Worm (Caenorhabditis elegans): Measurements from ENCODE around the gene emc-1.
A peak's percentile ranks its signal among the peaks of the same experiment; 100 is the strongest.

Gene emc-1

DNA sequence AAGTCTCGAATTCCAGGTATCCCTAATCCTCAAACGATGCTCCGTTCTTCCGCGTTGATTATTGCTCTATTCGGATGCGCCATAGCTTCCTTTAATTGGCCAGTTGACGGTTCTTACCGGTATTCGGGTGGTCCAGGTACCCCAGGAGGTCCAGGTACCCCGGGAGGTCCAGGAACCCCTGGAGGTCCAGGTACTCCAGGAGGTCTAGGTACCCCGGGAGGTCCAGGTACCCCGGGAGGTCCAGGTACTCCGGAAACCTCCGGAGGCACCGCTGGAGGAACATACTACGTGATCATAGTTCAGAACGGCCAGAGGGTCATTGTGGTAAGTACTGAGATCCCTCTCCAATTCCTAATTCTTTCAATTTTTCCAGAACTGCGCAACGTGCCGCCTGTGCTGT is 32.4 kb downstream of the emc-1 start, which contains the start of gene Y51H7C.1:
TSS of gene Y51H7C.1 (plus strand) at position 17 of the 400 bp plus-strand sequence.
- peak; percentile 93 for TF ChIP-seq set-16 (GFP tag; IDR thresholded peaks at IDR 0.05)

DNA sequence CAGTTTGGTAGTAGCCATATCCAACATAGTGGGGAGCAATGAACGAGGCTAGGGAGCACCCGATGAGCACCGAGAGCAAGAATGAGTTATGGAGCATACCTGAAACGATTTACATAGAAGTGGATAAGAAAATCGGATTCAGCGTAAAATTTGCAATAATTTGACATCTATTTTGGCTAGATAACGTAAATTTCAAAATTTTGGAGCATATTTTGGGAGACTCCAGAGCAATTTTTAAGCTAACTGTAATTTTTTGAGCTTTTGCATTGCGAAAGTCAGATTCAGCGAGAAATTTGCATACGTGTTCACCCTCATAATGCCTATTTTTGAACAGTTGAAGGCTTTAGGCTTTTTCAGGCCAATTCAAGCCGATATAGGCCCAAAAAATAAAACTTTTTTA is 33.7 kb downstream of the emc-1 start, which contains the start of gene Y51H7C.13:
TSS of gene Y51H7C.13 (minus strand) at position 101 of the 400 bp plus-strand sequence.
- TF ChIP-seq T26A8.4 (GFP tag; IDR thresholded peaks at IDR 0.05) (no peak), dpl-1 (GFP tag; optimal IDR thresholded peaks at IDR 0.05) (no peak), nhr-6 (tag; optimal IDR thresholded peaks at IDR 0.05) (no peak), ceh-28 (tag; optimal IDR thresholded peaks at IDR 0.05) (no peak), nhr-111 (GFP tag; optimal IDR thresholded peaks at IDR 0.05) (no peak), ZK337.2 (GFP tag; IDR thresholded peaks at IDR 0.05) (no peak), F26F4.8 (GFP tag; conservative IDR thresholded peaks at IDR 0.05) (no peak), nhr-76 (tag; optimal IDR thresholded peaks at IDR 0.05) (no peak), rbr-2 (tag; optimal IDR thresholded peaks at IDR 0.05) (no peak), lin-39 (tag; optimal IDR thresholded peaks at IDR 0.05) (no peak), mxl-3 (GFP tag; optimal IDR thresholded peaks at IDR 0.05) (no peak), mep-1 (tag; optimal IDR thresholded peaks at IDR 0.05) (no peak), tra-1 (GFP tag; IDR thresholded peaks at IDR 0.05) (no peak), D1046.2 (GFP tag; IDR thresholded peaks at IDR 0.05) (no peak), Y48G9A.11 (GFP tag; IDR thresholded peaks at IDR 0.05) (no peak), hif-1 (tag; optimal IDR thresholded peaks at IDR 0.05) (no peak), spr-1 (tag; optimal IDR thresholded peaks at IDR 0.05) (no peak), snpc-1.2 (GFP tag; IDR thresholded peaks at IDR 0.05) (no peak), arid-1 (GFP tag; conservative IDR thresholded peaks at IDR 0.05) (no peak), lin-29 (GFP tag; IDR thresholded peaks at IDR 0.05) (no peak)

DNA sequence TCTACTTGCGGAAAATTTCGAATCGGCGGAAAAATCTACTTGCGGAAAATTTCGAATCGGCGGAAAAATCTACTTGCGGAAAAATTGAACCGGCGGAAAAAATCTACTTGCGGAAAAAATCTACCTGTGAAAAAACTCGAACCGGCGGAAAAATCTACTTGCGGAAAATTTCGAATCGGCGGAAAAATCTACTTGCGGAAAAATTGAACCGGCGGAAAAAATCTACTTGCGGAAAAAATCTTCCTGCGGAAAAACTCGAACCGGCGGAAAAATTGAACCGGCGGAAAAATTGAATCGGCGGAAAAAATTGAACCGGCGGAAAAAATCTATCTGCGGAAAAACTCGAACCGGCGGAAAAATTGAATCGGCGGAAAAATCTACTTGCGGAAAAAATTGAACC is 42.3 kb downstream of the emc-1 start:
- TF ChIP-seq egl-43 (GFP tag; IDR thresholded peaks at IDR 0.05) (peak; percentile 80; the same call in 1 of the 2 replicates), Y48G9A.11 (GFP tag; IDR thresholded peaks at IDR 0.05) (0 out of 2 replicates have a peak, but pooled peaks have one; percentile 18), snpc-1.2 (GFP tag; IDR thresholded peaks at IDR 0.05) (0 out of 2 replicates have a peak, but pooled peaks have one; percentile 61), D1046.2 (GFP tag; IDR thresholded peaks at IDR 0.05) (peak; percentile 91), dmd-8 (GFP tag; IDR thresholded peaks at IDR 0.05) (peak; percentile 60; the same call in 1 of the 2 replicates), F44E2.7 (GFP tag; IDR thresholded peaks at IDR 0.05) (0 out of 2 replicates have a peak, but pooled peaks have one; percentile 55), F26F4.8 (GFP tag; conservative IDR thresholded peaks at IDR 0.05) (0 out of 2 replicates have a peak, but pooled peaks have one; percentile 56), set-16 (GFP tag; IDR thresholded peaks at IDR 0.05) (peak; percentile 37; the same call in 1 of the 2 replicates), madf-5 (GFP tag; IDR thresholded peaks at IDR 0.05) (peak in 1 of 2 experiments; percentile 94; a peak in 2 of 4 replicates), nhr-42 (GFP tag; IDR thresholded peaks at IDR 0.05) (peak; percentile 66; the same call in 1 of the 2 replicates), tag-97 (GFP tag; IDR thresholded peaks at IDR 0.05) (0 out of 2 replicates have a peak, but pooled peaks have one; percentile 66), Y105C5A.15 (GFP tag; IDR thresholded peaks at IDR 0.05) (0 out of 2 replicates have a peak, but pooled peaks have one; percentile 14), php-3 (GFP tag; IDR thresholded peaks at IDR 0.05) (0 out of 2 replicates have a peak, but pooled peaks have one; percentile 42)

DNA sequence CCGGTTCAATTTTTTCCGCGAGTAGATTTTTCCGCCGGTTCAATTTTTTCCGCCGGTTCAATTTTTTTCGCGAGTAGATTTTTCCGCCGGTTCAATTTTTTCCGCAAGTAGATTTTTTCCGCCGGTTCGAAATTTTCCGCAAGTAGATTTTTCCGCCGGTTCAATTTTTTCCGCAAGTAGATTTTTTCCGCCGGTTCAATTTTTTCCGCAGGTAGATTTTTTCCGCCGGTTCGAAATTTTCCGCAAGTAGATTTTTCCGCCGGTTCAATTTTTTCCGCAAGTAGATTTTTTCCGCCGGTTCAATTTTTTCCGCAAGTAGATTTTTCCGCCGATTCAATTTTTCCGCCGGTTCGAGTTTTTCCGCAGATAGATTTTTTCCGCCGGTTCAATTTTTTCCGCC is 46.9 kb downstream of the emc-1 start:
- TF ChIP-seq F26F4.8 (GFP tag; conservative IDR thresholded peaks at IDR 0.05): 0 out of 2 replicates have a peak, but pooled peaks have one; percentile 54
- TF ChIP-seq ceh-44 (GFP tag; IDR thresholded peaks at IDR 0.05): 0 out of 2 replicates have a peak, but pooled peaks have one; percentile 8
- 0 out of 2 replicates have a peak, but pooled peaks have one; percentile 40 for TF ChIP-seq nhr-42 (GFP tag; IDR thresholded peaks at IDR 0.05)
- TF ChIP-seq F44E2.7 (GFP tag; IDR thresholded peaks at IDR 0.05): 0 out of 2 replicates have a peak, but pooled peaks have one; percentile 52

DNA sequence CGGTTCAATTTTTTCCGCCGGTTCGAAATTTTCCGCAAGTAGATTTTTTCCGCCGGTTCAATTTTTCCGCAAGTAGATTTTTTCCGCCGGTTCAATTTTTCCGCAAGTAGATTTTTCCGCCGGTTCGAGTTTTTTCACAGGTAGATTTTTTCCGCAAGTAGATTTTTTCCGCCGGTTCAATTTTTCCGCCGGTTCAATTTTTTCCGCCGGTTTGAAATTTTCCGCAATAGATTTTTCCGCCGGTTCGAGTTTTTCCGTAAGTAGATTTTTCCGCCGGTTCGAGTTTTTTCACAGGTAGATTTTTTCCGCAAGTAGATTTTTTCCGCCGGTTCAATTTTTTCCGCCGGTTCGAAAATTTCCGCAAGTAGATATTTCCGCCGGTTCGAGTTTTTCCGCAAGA is 48.2 kb downstream of the emc-1 start:
- TF ChIP-seq Y105C5A.15 (GFP tag; IDR thresholded peaks at IDR 0.05) (0 out of 2 replicates have a peak, but pooled peaks have one; percentile 44), Y75B8A.6 (GFP tag; IDR thresholded peaks at IDR 0.05) (0 out of 2 replicates have a peak, but pooled peaks have one; percentile 73), ceh-44 (GFP tag; IDR thresholded peaks at IDR 0.05) (0 out of 2 replicates have a peak, but pooled peaks have one; percentile 20), saeg-2 (GFP tag; IDR thresholded peaks at IDR 0.05) (0 out of 2 replicates have a peak, but pooled peaks have one; percentile 63), hmg-1.1 (GFP tag; IDR thresholded peaks at IDR 0.05) (0 out of 2 replicates have a peak, but pooled peaks have one; percentile 18), php-3 (GFP tag; IDR thresholded peaks at IDR 0.05) (peak; percentile 49; the same call in 1 of the 2 replicates), vab-7 (GFP tag; IDR thresholded peaks at IDR 0.05) (0 out of 2 replicates have a peak, but pooled peaks have one; percentile 50), mxl-2 (GFP tag; conservative IDR thresholded peaks at IDR 0.05) (0 out of 2 replicates have a peak, but pooled peaks have one; percentile 24), tag-97 (GFP tag; IDR thresholded peaks at IDR 0.05) (peak; percentile 68; the same call in 1 of the 2 replicates), zfp-3 (GFP tag; conservative IDR thresholded peaks at IDR 0.05) (0 out of 2 replicates have a peak, but pooled peaks have one; percentile 44), egl-43 (GFP tag; IDR thresholded peaks at IDR 0.05) (0 out of 2 replicates have a peak, but pooled peaks have one; percentile 52), madf-9 (GFP tag; conservative IDR thresholded peaks at IDR 0.05) (peak; percentile 45; the same call in 1 of the 2 replicates), Y48G9A.11 (GFP tag; IDR thresholded peaks at IDR 0.05) (peak; percentile 34; the same call in 1 of the 2 replicates), dmd-8 (GFP tag; IDR thresholded peaks at IDR 0.05) (peak; percentile 55; the same call in 1 of the 2 replicates), F26F4.8 (GFP tag; conservative IDR thresholded peaks at IDR 0.05) (peak; percentile 77)

Measured in whole organism, L4 larva.